Fruit fly (Drosophila melanogaster) whole organism, wandering third instar larva: ENCODE results near the gene CG9733.

Experiments used
- HLH106 ChIP-seq: fragments of 200-800 bp; optimal IDR thresholded peaks from 3 replicates; lab custom pipeline; 2019; ENCODE audit warnings: missing biosample characterization, mild to moderate bottlenecking, missing genetic modification characterization, moderate library complexity
- Hr78 ChIP-seq: fragments of >200 bp; optimal IDR thresholded peaks from 2 replicates; lab custom pipeline; 2017; ENCODE audit warnings: missing biosample characterization, missing genetic modification characterization
- Hr83 ChIP-seq: fragments of 200-300 bp; sonication (Bioruptor generic); optimal IDR thresholded peaks from 2 replicates; lab custom pipeline; 2016; ENCODE audit warnings: missing biosample characterization, mild to moderate bottlenecking, missing genetic modification characterization, moderate library complexity; ENCODE audit not compliant: poor library complexity, severe bottlenecking
- OdsH ChIP-seq: fragments of 200-800 bp; sonication (Bioruptor generic); optimal IDR thresholded peaks from 2 replicates; lab custom pipeline; 2016; ENCODE audit warnings: missing biosample characterization, mild to moderate bottlenecking, missing genetic modification characterization
- dl ChIP-seq, 2 experiments: fragments of 175-275, 200-275 bp in 1 of 2; fragments of 200-275 bp in 1 of 2; sonication (Bioruptor generic); optimal IDR thresholded peaks; lab custom pipeline; 2018; ENCODE audit warnings: mild to moderate bottlenecking in 2 of 2, missing biosample characterization in 2 of 2, missing genetic modification characterization in 2 of 2, moderate library complexity in 2 of 2; ENCODE audit not compliant: partially characterized antibody in 2 of 2, insufficient read depth in 1 of 2
- dmrt93B ChIP-seq: fragments of 200-800 bp; sonication (Bioruptor generic); optimal IDR thresholded peaks from 2 replicates; lab custom pipeline; 2018; ENCODE audit warnings: missing biosample characterization, mild to moderate bottlenecking, missing genetic modification characterization
- ey ChIP-seq: fragments of 200-800 bp; sonication (Bioruptor generic); optimal IDR thresholded peaks from 2 replicates; lab custom pipeline; 2016; ENCODE audit warnings: missing biosample characterization, missing genetic modification characterization
- lola ChIP-seq: fragments of >200 bp; optimal IDR thresholded peaks from 2 replicates; lab custom pipeline; 2017; ENCODE audit warnings: missing biosample characterization, missing genetic modification characterization
- pan ChIP-seq: fragments of >200 bp; optimal IDR thresholded peaks from 2 replicates; lab custom pipeline; 2017

dm6 chr3R:30264671-30265282, 18.3 kb upstream of the CG9733 start:
- TF ChIP-seq dl (GFP tag; optimal IDR thresholded peaks at IDR 0.05; lab: Kevin White, UChicago; ENCODE audit: insufficient read depth in 1 of 2, partially characterized antibody in 2 of 2) (no peak), OdsH (GFP tag; lab: Kevin White, UChicago) (no peak), Hr78 (GFP tag; lab: Kevin White, UChicago) (no peak), lola (no peak), pan (no peak), dmrt93B (GFP tag; lab: Kevin White, UChicago) (no peak), ey (GFP tag; lab: Kevin White, UChicago) (no peak), HLH106 (tag; lab: Kevin White, UChicago) (no peak), Hr83 (GFP tag; lab: Kevin White, UChicago) (no peak)
